Fruit fly (Drosophila melanogaster) whole organism, embryonic: ENCODE data around the gene CG14205.

Experiments
- ATbp ChIP-seq: fragments of 200-800 bp; sonication (Bioruptor generic); optimal IDR thresholded peaks from 2 replicates; lab custom pipeline; 2017; ENCODE audit warnings: missing biosample characterization, mild to moderate bottlenecking, missing genetic modification characterization, missing genetic modification reagents
- Bdp1 ChIP-seq: fragments of 200-800 bp; sonication (Bioruptor generic); optimal IDR thresholded peaks from 3 replicates; lab custom pipeline; 2016; ENCODE audit warnings: missing biosample characterization, missing genetic modification characterization
- Bteb2 ChIP-seq: fragments of 200-800 bp; sonication (Bioruptor generic); optimal IDR thresholded peaks from 2 replicates; lab custom pipeline; 2016; ENCODE audit warnings: missing biosample characterization, missing genetic modification characterization
- C15 ChIP-seq: fragments of 200-800 bp; sonication (Bioruptor generic); IDR thresholded peaks from 3 replicates; pipeline ENCODE4 v1.3.6; 2022; ENCODE audit warnings: missing biosample characterization, missing genetic modification characterization
- CG10147 ChIP-seq: fragments of 200-800 bp; sonication (Bioruptor generic); optimal IDR thresholded peaks from 2 replicates; lab custom pipeline; 2019; ENCODE audit warnings: missing biosample characterization, mild to moderate bottlenecking, missing genetic modification characterization, moderate library complexity
- CG10462 ChIP-seq: fragments of 200-800 bp; sonication (Bioruptor generic); optimal IDR thresholded peaks from 2 replicates; lab custom pipeline; 2016; ENCODE audit warnings: missing biosample characterization, missing genetic modification characterization
- CG12299 ChIP-seq: fragments of 200-800 bp; sonication (Bioruptor generic); optimal IDR thresholded peaks from 2 replicates; lab custom pipeline; 2018; ENCODE audit warnings: missing biosample characterization, mild to moderate bottlenecking, missing genetic modification characterization
- CG13424 ChIP-seq: fragments of 200-800 bp; sonication (Bioruptor generic); optimal IDR thresholded peaks from 2 replicates; lab custom pipeline; 2019; ENCODE audit warnings: missing biosample characterization, mild to moderate bottlenecking, missing genetic modification characterization, moderate library complexity
- CG15601 ChIP-seq: fragments of 200-800 bp; sonication (Bioruptor generic); optimal IDR thresholded peaks from 3 replicates; lab custom pipeline; 2019; ENCODE audit warnings: missing biosample characterization, mild to moderate bottlenecking, missing genetic modification characterization, moderate library complexity
- CG1647 ChIP-seq: fragments of 200-800 bp; sonication (Bioruptor generic); optimal IDR thresholded peaks from 3 replicates; lab custom pipeline; 2016; ENCODE audit warnings: missing biosample characterization, missing genetic modification characterization
- CG16779 ChIP-seq: fragments of 200-800 bp; sonication (Bioruptor generic); IDR thresholded peaks from 2 replicates; pipeline ENCODE4 v1.3.6; 2022; ENCODE audit warnings: missing biosample characterization, missing genetic modification characterization
- CG17568 ChIP-seq: fragments of 200-800 bp; sonication (Bioruptor generic); optimal IDR thresholded peaks from 2 replicates; lab custom pipeline; 2018; ENCODE audit warnings: missing biosample characterization, mild to moderate bottlenecking, missing genetic modification characterization, moderate library complexity
- CG1792 ChIP-seq: fragments of 200-800 bp; sonication (Bioruptor generic); optimal IDR thresholded peaks from 2 replicates; lab custom pipeline; 2016; ENCODE audit warnings: missing biosample characterization, missing genetic modification characterization
- CG1832 ChIP-seq: fragments of 200-800 bp; sonication (Bioruptor generic); optimal IDR thresholded peaks from 2 replicates; lab custom pipeline; 2017; ENCODE audit warnings: missing biosample characterization, mild to moderate bottlenecking, missing genetic modification characterization, inconsistent platforms
- CG18476 ChIP-seq: fragments of 200-800 bp; sonication (Bioruptor generic); optimal IDR thresholded peaks from 2 replicates; lab custom pipeline; 2016; ENCODE audit warnings: missing biosample characterization, mild to moderate bottlenecking, missing genetic modification characterization
- CG2129 ChIP-seq: fragments of 200-800 bp; sonication (Bioruptor generic); IDR thresholded peaks from 2 replicates; pipeline ENCODE4 v1.3.6; 2022; ENCODE audit warnings: missing biosample characterization, missing genetic modification characterization; ENCODE audit not compliant: partially characterized antibody
- CG2199 ChIP-seq: fragments of 200-800 bp; sonication (Bioruptor generic); IDR thresholded peaks from 3 replicates; pipeline ENCODE4 v1.3.6; 2022; ENCODE audit warnings: missing biosample characterization, missing genetic modification characterization
- CG31365 ChIP-seq: fragments of 200-800 bp; sonication (Bioruptor generic); optimal IDR thresholded peaks from 2 replicates; lab custom pipeline; 2018; ENCODE audit warnings: missing biosample characterization, mild to moderate bottlenecking, missing genetic modification characterization
- CG32767 ChIP-seq: fragments of 200-800 bp; sonication (Bioruptor generic); IDR thresholded peaks from 2 replicates; pipeline ENCODE4 v1.3.6; 2022; ENCODE audit warnings: missing biosample characterization, missing genetic modification characterization
- CG6254 ChIP-seq: fragments of 200-800 bp; sonication (Bioruptor generic); optimal IDR thresholded peaks from 3 replicates; lab custom pipeline; 2017; ENCODE audit warnings: mild to moderate bottlenecking, missing biosample characterization, missing genetic modification reagents, missing genetic modification characterization
- CG9215 ChIP-seq: fragments of 200-800 bp; sonication (Bioruptor generic); IDR thresholded peaks from 2 replicates; pipeline ENCODE4 v1.3.6; 2022; ENCODE audit warnings: missing biosample characterization, missing genetic modification characterization
- Chrac-16 ChIP-seq: fragments of 200-800 bp; sonication (Bioruptor generic); optimal IDR thresholded peaks from 3 replicates; lab custom pipeline; 2016; ENCODE audit warnings: missing biosample characterization, missing genetic modification characterization
- CkIIα-i1 ChIP-seq: fragments of 200-800 bp; sonication (Bioruptor generic); IDR thresholded peaks from 2 replicates; pipeline ENCODE4 v1.3.6; 2022; ENCODE audit warnings: missing biosample characterization, missing genetic modification characterization
- CoRest ChIP-seq: fragments of 200-800 bp; sonication (Bioruptor generic); optimal IDR thresholded peaks from 3 replicates; lab custom pipeline; 2018; ENCODE audit warnings: missing biosample characterization, mild to moderate bottlenecking, missing genetic modification characterization, moderate library complexity
- E2f2 ChIP-seq: fragments of 200-800 bp; sonication (Bioruptor generic); IDR thresholded peaks from 2 replicates; pipeline ENCODE4 v1.3.6; 2022; ENCODE audit warnings: missing biosample characterization, missing genetic modification characterization
- Hmx ChIP-seq: fragments of 200-800 bp; sonication (Bioruptor generic); optimal IDR thresholded peaks from 2 replicates; lab custom pipeline; 2016; ENCODE audit warnings: missing biosample characterization, missing genetic modification characterization
- Lhr ChIP-seq: fragments of 200-800 bp; sonication (Bioruptor generic); optimal IDR thresholded peaks from 3 replicates; lab custom pipeline; 2017; ENCODE audit warnings: mild to moderate bottlenecking, missing biosample characterization, missing genetic modification reagents, missing genetic modification characterization
- Neu2 ChIP-seq: fragments of 200-800 bp; sonication (Bioruptor generic); optimal IDR thresholded peaks from 3 replicates; lab custom pipeline; 2016; ENCODE audit warnings: missing biosample characterization, missing genetic modification characterization, borderline replicate concordance
- Nf-YC ChIP-seq: fragments of 200-800 bp; optimal IDR thresholded peaks from 3 replicates; lab custom pipeline; 2019; ENCODE audit warnings: missing biosample characterization, mild to moderate bottlenecking, missing genetic modification characterization, moderate library complexity
- Oli ChIP-seq: fragments of 200-800 bp; sonication (Bioruptor generic); optimal IDR thresholded peaks from 2 replicates; lab custom pipeline; 2018; ENCODE audit warnings: missing biosample characterization, mild to moderate bottlenecking, missing genetic modification characterization, moderate library complexity
- Pdp1 ChIP-seq, 2 experiments: fragments of 200-800 bp; sonication (Bioruptor generic); optimal IDR thresholded peaks; 3 replicates each; lab custom pipeline; 2016; ENCODE audit warnings: missing biosample characterization in 2 of 2, missing genetic modification characterization in 2 of 2, mild to moderate bottlenecking in 1 of 2, moderate library complexity in 1 of 2
- Ptx1 ChIP-seq: fragments of 200-800 bp; sonication (Bioruptor generic); IDR thresholded peaks from 2 replicates; pipeline ENCODE4 v1.3.6; 2022; ENCODE audit warnings: missing biosample characterization, missing genetic modification characterization
- Ravus ChIP-seq: fragments of 200-800 bp; sonication (Bioruptor generic); IDR thresholded peaks from 2 replicates; pipeline ENCODE4 v1.3.6; 2022; ENCODE audit warnings: missing biosample characterization, missing genetic modification characterization
- Six4 ChIP-seq: fragments of 200-800 bp; sonication (Bioruptor generic); optimal IDR thresholded peaks from 2 replicates; lab custom pipeline; 2016; ENCODE audit warnings: missing biosample characterization, missing genetic modification characterization
- Sry-δ ChIP-seq: fragments of 200-800 bp; sonication (Bioruptor generic); optimal IDR thresholded peaks from 2 replicates; lab custom pipeline; 2016; ENCODE audit warnings: missing biosample characterization, missing genetic modification characterization
- al ChIP-seq: fragments of 200-800 bp; sonication (Bioruptor generic); IDR thresholded peaks from 2 replicates; pipeline ENCODE4 v1.3.6; 2022; ENCODE audit warnings: missing biosample characterization, missing genetic modification characterization
- bcd ChIP-seq: fragments of 200-800 bp; sonication (Bioruptor generic); optimal IDR thresholded peaks from 2 replicates; lab custom pipeline; 2017; ENCODE audit warnings: missing biosample characterization, mild to moderate bottlenecking, missing genetic modification characterization
- corto ChIP-seq: fragments of 200-800 bp; sonication (Bioruptor generic); optimal IDR thresholded peaks from 2 replicates; lab custom pipeline; 2016; ENCODE audit warnings: missing biosample characterization, mild to moderate bottlenecking, missing genetic modification characterization, moderate library complexity
- dmrt99B ChIP-seq: fragments of 200-800 bp; sonication (Bioruptor generic); optimal IDR thresholded peaks from 2 replicates; lab custom pipeline; 2018; ENCODE audit warnings: missing biosample characterization, mild to moderate bottlenecking, missing genetic modification characterization, moderate library complexity
- fd96Cb ChIP-seq: fragments of 200-800 bp; sonication (Bioruptor generic); optimal IDR thresholded peaks from 2 replicates; lab custom pipeline; 2018; ENCODE audit warnings: missing biosample characterization, mild to moderate bottlenecking, missing genetic modification characterization, moderate library complexity
- grau ChIP-seq: fragments of 200-800 bp; optimal IDR thresholded peaks from 3 replicates; lab custom pipeline; 2019; ENCODE audit warnings: missing biosample characterization, mild to moderate bottlenecking, missing genetic modification characterization, moderate library complexity
- hb ChIP-seq: fragments of 200-800 bp; sonication (Bioruptor generic); IDR thresholded peaks from 3 replicates; pipeline ENCODE4 v1.3.6; 2022; ENCODE audit warnings: missing biosample characterization, missing genetic modification characterization; ENCODE audit not compliant: partially characterized antibody
- knrl ChIP-seq: fragments of 200-800 bp; sonication (Bioruptor generic); IDR thresholded peaks from 3 replicates; pipeline ENCODE4 v1.3.6; 2022; ENCODE audit warnings: missing biosample characterization, missing genetic modification characterization; ENCODE audit not compliant: partially characterized antibody
- nom ChIP-seq: fragments of 200-800 bp; sonication (Bioruptor generic); optimal IDR thresholded peaks from 2 replicates; lab custom pipeline; 2017; ENCODE audit warnings: missing biosample characterization, missing genetic modification characterization, mild to moderate bottlenecking, moderate library complexity, missing genetic modification reagents
- pita ChIP-seq: fragments of 200-800 bp; sonication (Bioruptor generic); optimal IDR thresholded peaks from 2 replicates; lab custom pipeline; 2017; ENCODE audit warnings: missing biosample characterization, mild to moderate bottlenecking, missing genetic modification characterization
- sim ChIP-seq: fragments of 200-800 bp; sonication (Bioruptor generic); IDR thresholded peaks from 2 replicates; pipeline ENCODE4 v1.3.6; 2022; ENCODE audit warnings: missing biosample characterization, missing genetic modification characterization
- slp2 ChIP-seq: fragments of 200-800 bp; sonication (Bioruptor generic); optimal IDR thresholded peaks from 2 replicates; lab custom pipeline; 2016; ENCODE audit warnings: missing biosample characterization, missing genetic modification characterization
- tin ChIP-seq: fragments of 200-800 bp; sonication (Bioruptor generic); optimal IDR thresholded peaks from 3 replicates; lab custom pipeline; 2016; ENCODE audit warnings: missing biosample characterization, missing genetic modification characterization
- vfl ChIP-seq: fragments of 200-800 bp; sonication (Bioruptor generic); optimal IDR thresholded peaks from 2 replicates; lab custom pipeline; 2016; ENCODE audit warnings: missing biosample characterization, missing genetic modification characterization
- vvl ChIP-seq: fragments of 200-800 bp; sonication (Bioruptor generic); IDR thresholded peaks from 2 replicates; pipeline ENCODE4 v1.3.6; 2022; ENCODE audit warnings: missing biosample characterization, missing genetic modification characterization
- yki ChIP-seq: fragments of >200 bp; optimal IDR thresholded peaks from 3 replicates; lab custom pipeline; 2018

CG14205 gene

DNA sequence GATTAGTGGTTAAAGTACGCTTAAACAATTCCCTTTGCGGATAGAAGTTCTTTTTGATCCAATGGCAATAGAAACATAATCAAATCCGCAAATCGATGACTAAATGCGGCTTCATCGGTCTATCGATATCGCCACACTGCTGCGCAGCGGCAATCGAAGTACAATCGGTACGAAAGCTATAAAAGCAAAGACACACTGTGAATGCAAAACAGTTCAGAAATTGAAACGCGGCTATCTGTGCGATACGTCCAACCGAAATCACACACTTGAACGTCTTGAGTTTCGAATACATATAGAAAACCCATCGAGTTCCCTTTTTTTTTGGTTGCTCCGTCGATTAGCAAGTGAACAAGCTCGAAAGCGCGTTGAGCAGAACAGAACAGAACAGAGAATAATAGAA, 12.6 kb downstream of the CG14205 start, which contains the start of gene CG14207 (continued):
- TF ChIP-seq CG17568 = no peak
- no peak for TF ChIP-seq Lhr (GFP tag; lab: Kevin White, UChicago)
- TF ChIP-seq hb = peak; percentile 75; the same call in 2 of the 3 replicates
- no peak for TF ChIP-seq CG10462 (GFP tag; lab: Kevin White, UChicago)
- no peak for TF ChIP-seq CG1647 (GFP tag; lab: Kevin White, UChicago)
- no peak for TF ChIP-seq Bdp1 (GFP tag; lab: Kevin White, UChicago)
- no peak for TF ChIP-seq yki
- TF ChIP-seq CoRest (tag; lab: Kevin White, UChicago) = no peak
- peak; percentile 88 for TF ChIP-seq E2f2
- TF ChIP-seq bcd (GFP tag; lab: Kevin White, UChicago) = no peak
- no peak for TF ChIP-seq al (GFP tag; lab: Robert Waterston, UW)
- TF ChIP-seq Neu2 = no peak
- no peak for TF ChIP-seq CG9215 (GFP tag; lab: Robert Waterston, UW)
- TF ChIP-seq nom (GFP tag; lab: Kevin White, UChicago) = no peak
- peak in 1 of 2 experiments; percentile 6 for TF ChIP-seq Pdp1 (GFP tag; optimal IDR thresholded peaks at IDR 0.05; lab: Kevin White, UChicago)
- TF ChIP-seq slp2 (GFP tag; lab: Kevin White, UChicago) = no peak
- TF ChIP-seq CkIIα-i1 (GFP tag; lab: Robert Waterston, UW) = no peak
- 0 out of 2 replicates have a peak, but pooled peaks have one; percentile 40 for TF ChIP-seq CG16779 (GFP tag; lab: Robert Waterston, UW)
- no peak for TF ChIP-seq vfl (GFP tag; lab: Kevin White, UChicago)
- TF ChIP-seq Hmx (GFP tag; lab: Kevin White, UChicago) = no peak
- TF ChIP-seq CG10147 (GFP tag; lab: Kevin White, UChicago) = no peak
- no peak for TF ChIP-seq fd96Cb (tag; lab: Kevin White, UChicago)
- no peak for TF ChIP-seq tin (GFP tag; lab: Kevin White, UChicago)
- no peak for TF ChIP-seq CG18476
- peak; percentile 16 for TF ChIP-seq dmrt99B (tag; lab: Kevin White, UChicago)
- no peak for TF ChIP-seq pita (GFP tag; lab: Kevin White, UChicago)
- TF ChIP-seq knrl (GFP tag; lab: Robert Waterston, UW) = peak; percentile 47; the same call in 1 of the 3 replicates
- TF ChIP-seq Nf-YC (tag; lab: Kevin White, UChicago) = peak; percentile 10
- TF ChIP-seq ATbp = no peak
- TF ChIP-seq Chrac-16 (GFP tag; lab: Kevin White, UChicago) = no peak
- TF ChIP-seq Bteb2 = no peak
- TF ChIP-seq Ravus = no peak
- peak; percentile 25 for TF ChIP-seq grau (tag; lab: Kevin White, UChicago)
- TF ChIP-seq CG2199 (GFP tag; lab: Robert Waterston, UW) = no peak
- TF ChIP-seq vvl (GFP tag; lab: Robert Waterston, UW) = peak; percentile 64
- TF ChIP-seq CG2129 (GFP tag; lab: Robert Waterston, UW) = no peak
- no peak for TF ChIP-seq C15 (GFP tag; lab: Robert Waterston, UW)
- no peak for TF ChIP-seq CG1832
- TF ChIP-seq Six4 = no peak
- TF ChIP-seq CG31365 (tag; lab: Kevin White, UChicago) = no peak
- peak; percentile 40 for TF ChIP-seq Sry-δ (GFP tag; lab: Kevin White, UChicago)
- peak; percentile 1 for TF ChIP-seq CG12299 (tag; lab: Kevin White, UChicago)
- TF ChIP-seq CG15601 = peak; percentile 10
- TF ChIP-seq sim = no peak
- no peak for TF ChIP-seq corto (GFP tag; lab: Kevin White, UChicago)
- TF ChIP-seq CG1792 (GFP tag; lab: Kevin White, UChicago) = no peak
- no peak for TF ChIP-seq CG6254 (GFP tag; lab: Kevin White, UChicago)
- TF ChIP-seq Oli (tag; lab: Kevin White, UChicago) = no peak
- TF ChIP-seq Ptx1 = no peak
- TF ChIP-seq CG13424 (tag; lab: Kevin White, UChicago) = no peak
- TF ChIP-seq CG32767 (GFP tag; lab: Robert Waterston, UW) = peak; percentile 24; the same call in 1 of the 2 replicates
